Worm (Caenorhabditis elegans) whole organism, midembryonic: ENCODE measurements around the gene mau-8.

Experiments used
- T22C8.4 ChIP-seq: fragments of 200-800 bp; sonication (Bioruptor generic); IDR thresholded peaks from 2 replicates; pipeline ENCODE4 v1.3.6; 2022; ENCODE audit warnings: missing genetic modification characterization, missing compliant biosample characterization
- cog-1 ChIP-seq: sonication (generic microtip); optimal IDR thresholded peaks from 2 replicates; lab custom pipeline; 2016; ENCODE audit warnings: missing genetic modification characterization, missing compliant biosample characterization
- flt-1 ChIP-seq: fragments of 200-800 bp; sonication (Bioruptor generic); IDR thresholded peaks from 2 replicates; pipeline ENCODE4 v1.3.6; 2022; ENCODE audit warnings: missing genetic modification characterization, missing compliant biosample characterization
- klf-2 ChIP-seq: fragments of 200-800 bp; sonication (Bioruptor generic); conservative IDR thresholded peaks from 2 replicates; pipeline ENCODE4 v1.3.6; 2022; ENCODE audit warnings: missing genetic modification reagents, missing genetic modification characterization, missing compliant biosample characterization
- med-1 ChIP-seq: sonication (generic microtip); optimal IDR thresholded peaks from 2 replicates; lab custom pipeline; 2017; ENCODE audit warnings: missing genetic modification characterization, mild to moderate bottlenecking, missing compliant biosample characterization, antibody characterized with exemption, missing genetic modification reagents; ENCODE audit not compliant: insufficient read depth
- ref-1 ChIP-seq: fragments of 200-800 bp; sonication (Bioruptor generic); conservative IDR thresholded peaks from 2 replicates; pipeline ENCODE4 v1.3.6; 2022; ENCODE audit warnings: missing genetic modification reagents, missing genetic modification characterization, missing compliant biosample characterization
- tab-1 ChIP-seq: fragments of 200-800 bp; sonication (Bioruptor generic); IDR thresholded peaks from 2 replicates; pipeline ENCODE4 v1.3.6; 2022; ENCODE audit warnings: missing genetic modification characterization, missing compliant biosample characterization
- ztf-23 ChIP-seq: fragments of 200-800 bp; sonication (Bioruptor generic); IDR thresholded peaks from 2 replicates; pipeline ENCODE4 v1.3.6; 2022; ENCODE audit warnings: missing genetic modification reagents, missing genetic modification characterization, missing compliant biosample characterization
- ztf-29 ChIP-seq: fragments of 200-800 bp; sonication (Bioruptor generic); IDR thresholded peaks from 2 replicates; pipeline ENCODE4 v1.3.6; 2022; ENCODE audit warnings: missing genetic modification reagents, missing genetic modification characterization, missing compliant biosample characterization

- no peak for TF ChIP-seq ref-1 (GFP tag; lab: Robert Waterston, UW)
- TF ChIP-seq med-1 (GFP tag; lab: Kevin White, UChicago), result no peak
- TF ChIP-seq ztf-29, result no peak
- no peak for TF ChIP-seq klf-2 (GFP tag; lab: Robert Waterston, UW)
- TF ChIP-seq ztf-23 (GFP tag; lab: Robert Waterston, UW), result no peak
- no peak for TF ChIP-seq flt-1
- no peak for TF ChIP-seq tab-1 (GFP tag; lab: Robert Waterston, UW)
- no peak for TF ChIP-seq cog-1 (tag; lab: Kevin White, UChicago)
- TF ChIP-seq T22C8.4, result no peak
These were observed 16.9 kb downstream of the mau-8 start for ce11 chrIV:13394686-13395085.
